Fruit fly (Drosophila melanogaster) whole organism, wandering third instar larva: ENCODE measurements around the gene Ras64B.

Source experiments
- Abd-B ChIP-seq: fragments of >200 bp; optimal IDR thresholded peaks from 2 replicates; lab custom pipeline; 2017; ENCODE audit warnings: missing biosample characterization, missing genetic modification characterization
- CG32264 ChIP-seq: fragments of 200-800 bp; sonication (Bioruptor generic); optimal IDR thresholded peaks from 2 replicates; lab custom pipeline; 2016; ENCODE audit warnings: missing biosample characterization, missing genetic modification characterization
- CG9705 ChIP-seq: fragments of 200-800 bp; sonication (Bioruptor generic); optimal IDR thresholded peaks from 2 replicates; lab custom pipeline; 2018; ENCODE audit warnings: missing biosample characterization, mild to moderate bottlenecking, missing genetic modification characterization
- CrebA ChIP-seq: fragments of 200-800 bp; sonication (Bioruptor generic); optimal IDR thresholded peaks from 2 replicates; lab custom pipeline; 2016; ENCODE audit warnings: missing biosample characterization, mild to moderate bottlenecking, missing genetic modification characterization, borderline replicate concordance
- Dfd ChIP-seq: fragments of >200 bp; optimal IDR thresholded peaks from 2 replicates; lab custom pipeline; 2017; ENCODE audit warnings: missing biosample characterization, missing genetic modification characterization
- Dif ChIP-seq: fragments of 200-275, 200-300 bp; sonication (Bioruptor generic); optimal IDR thresholded peaks from 2 replicates; lab custom pipeline; 2018; ENCODE audit warnings: missing biosample characterization, missing genetic modification characterization; ENCODE audit not compliant: partially characterized antibody
- GATAd ChIP-seq: sonication (Bioruptor generic); optimal IDR thresholded peaks from 2 replicates; lab custom pipeline; 2016; ENCODE audit warnings: missing biosample characterization, missing genetic modification characterization
- Hnf4 ChIP-seq: fragments of 200-800 bp; sonication (Bioruptor generic); optimal IDR thresholded peaks from 2 replicates; lab custom pipeline; 2016; ENCODE audit warnings: missing biosample characterization, mild to moderate bottlenecking, missing genetic modification characterization
- Hr78 ChIP-seq: fragments of >200 bp; optimal IDR thresholded peaks from 2 replicates; lab custom pipeline; 2017; ENCODE audit warnings: missing biosample characterization, missing genetic modification characterization
- Hr83 ChIP-seq: fragments of 200-300 bp; sonication (Bioruptor generic); optimal IDR thresholded peaks from 2 replicates; lab custom pipeline; 2016; ENCODE audit warnings: missing biosample characterization, mild to moderate bottlenecking, missing genetic modification characterization, moderate library complexity; ENCODE audit not compliant: poor library complexity, severe bottlenecking
- Jra ChIP-seq: sonication (Bioruptor generic); optimal IDR thresholded peaks from 2 replicates; lab custom pipeline; 2016; ENCODE audit warnings: missing biosample characterization, missing genetic modification characterization
- Mio ChIP-seq: sonication (Bioruptor generic); optimal IDR thresholded peaks from 2 replicates; lab custom pipeline; 2016; ENCODE audit warnings: missing biosample characterization, missing genetic modification characterization
- Myc ChIP-seq: fragments of >200 bp; optimal IDR thresholded peaks from 2 replicates; lab custom pipeline; 2017
- N ChIP-seq: fragments of >200 bp; optimal IDR thresholded peaks from 2 replicates; lab custom pipeline; 2018; ENCODE audit warnings: missing biosample characterization, missing external identifiers, missing genetic modification characterization
- OdsH ChIP-seq: fragments of 200-800 bp; sonication (Bioruptor generic); optimal IDR thresholded peaks from 2 replicates; lab custom pipeline; 2016; ENCODE audit warnings: missing biosample characterization, mild to moderate bottlenecking, missing genetic modification characterization
- Rel ChIP-seq, 2 experiments: fragments of 200-800 bp; sonication (Bioruptor generic) in 1 of 2; optimal IDR thresholded peaks; 2 replicates in 1 of 2; 3 replicates in 1 of 2; lab custom pipeline; 2016 to 2019; ENCODE audit warnings: mild to moderate bottlenecking in 2 of 2, missing biosample characterization in 2 of 2, missing genetic modification characterization in 2 of 2, moderate library complexity in 1 of 2
- Sp1 ChIP-seq: fragments of 200-800 bp; sonication (Bioruptor generic); optimal IDR thresholded peaks from 3 replicates; lab custom pipeline; 2019; ENCODE audit warnings: missing biosample characterization, mild to moderate bottlenecking, missing genetic modification characterization, moderate library complexity
- Vsx2 ChIP-seq: fragments of 200-300, 225-300 bp; sonication (Bioruptor generic); optimal IDR thresholded peaks from 2 replicates; lab custom pipeline; 2018; ENCODE audit warnings: missing biosample characterization, missing genetic modification characterization; ENCODE audit not compliant: partially characterized antibody
- br ChIP-seq: fragments of 200-800 bp; sonication (Bioruptor generic); optimal IDR thresholded peaks from 2 replicates; lab custom pipeline; 2016; ENCODE audit warnings: missing biosample characterization, missing genetic modification characterization
- brk ChIP-seq: fragments of 200-800 bp; sonication (Bioruptor generic); optimal IDR thresholded peaks from 2 replicates; lab custom pipeline; 2016; ENCODE audit warnings: missing biosample characterization, mild to moderate bottlenecking, missing genetic modification characterization
- dl ChIP-seq, 2 experiments: fragments of 175-275, 200-275 bp in 1 of 2; fragments of 200-275 bp in 1 of 2; sonication (Bioruptor generic); optimal IDR thresholded peaks; lab custom pipeline; 2018; ENCODE audit warnings: mild to moderate bottlenecking in 2 of 2, missing biosample characterization in 2 of 2, missing genetic modification characterization in 2 of 2, moderate library complexity in 2 of 2; ENCODE audit not compliant: partially characterized antibody in 2 of 2, insufficient read depth in 1 of 2
- dmrt93B ChIP-seq: fragments of 200-800 bp; sonication (Bioruptor generic); optimal IDR thresholded peaks from 2 replicates; lab custom pipeline; 2018; ENCODE audit warnings: missing biosample characterization, mild to moderate bottlenecking, missing genetic modification characterization
- dsf ChIP-seq: sonication (Bioruptor generic); optimal IDR thresholded peaks from 2 replicates; lab custom pipeline; 2016; ENCODE audit warnings: missing biosample characterization, missing genetic modification characterization, borderline replicate concordance
- ey ChIP-seq: fragments of 200-800 bp; sonication (Bioruptor generic); optimal IDR thresholded peaks from 2 replicates; lab custom pipeline; 2016; ENCODE audit warnings: missing biosample characterization, missing genetic modification characterization
- foxo ChIP-seq, 2 experiments: fragments of 200-800 bp; sonication (Bioruptor generic); optimal IDR thresholded peaks; 2 replicates in 1 of 2; 3 replicates in 1 of 2; lab custom pipeline; 2016 to 2017; ENCODE audit warnings: missing biosample characterization in 2 of 2, missing genetic modification characterization in 2 of 2
- fru ChIP-seq: fragments of 200-800 bp; sonication (Bioruptor generic); optimal IDR thresholded peaks from 3 replicates; lab custom pipeline; 2016; ENCODE audit warnings: missing biosample characterization, mild to moderate bottlenecking, missing genetic modification characterization
- h ChIP-seq: fragments of 200-800 bp; sonication (Bioruptor generic); optimal IDR thresholded peaks from 3 replicates; lab custom pipeline; 2016; ENCODE audit warnings: missing biosample characterization, mild to moderate bottlenecking, missing genetic modification characterization
- jim ChIP-seq: fragments of 175-275, 200-325 bp; sonication (Bioruptor generic); optimal IDR thresholded peaks from 2 replicates; lab custom pipeline; 2016; ENCODE audit warnings: missing biosample characterization, mild to moderate bottlenecking, missing genetic modification characterization
- lola ChIP-seq: fragments of >200 bp; optimal IDR thresholded peaks from 2 replicates; lab custom pipeline; 2017; ENCODE audit warnings: missing biosample characterization, missing genetic modification characterization
- pan ChIP-seq: fragments of >200 bp; optimal IDR thresholded peaks from 2 replicates; lab custom pipeline; 2017
- rgr ChIP-seq: fragments of 200-800 bp; sonication (Bioruptor generic); optimal IDR thresholded peaks from 3 replicates; lab custom pipeline; 2016; ENCODE audit warnings: missing biosample characterization, mild to moderate bottlenecking, missing genetic modification characterization
- sage ChIP-seq: fragments of 200-800 bp; sonication (Bioruptor generic); optimal IDR thresholded peaks from 2 replicates; lab custom pipeline; 2016; ENCODE audit warnings: missing biosample characterization, mild to moderate bottlenecking, missing genetic modification characterization
- sv ChIP-seq: fragments of 200-800 bp; sonication (Bioruptor generic); optimal IDR thresholded peaks from 3 replicates; lab custom pipeline; 2016; ENCODE audit warnings: missing biosample characterization, missing genetic modification characterization
- tai ChIP-seq: sonication (Bioruptor generic); optimal IDR thresholded peaks from 2 replicates; lab custom pipeline; 2016; ENCODE audit warnings: missing biosample characterization, missing genetic modification characterization
- woc ChIP-seq: sonication (Bioruptor generic); optimal IDR thresholded peaks from 2 replicates; lab custom pipeline; 2016; ENCODE audit warnings: missing biosample characterization, mild to moderate bottlenecking, missing genetic modification characterization

Ras64B gene

dm6 chr3L:4142064-4142463, 3.2 kb downstream of the Ras64B start, which contains the start of gene CG32260:
Gene CG32260 (plus strand): TSS chr3L:4142364.
- TF ChIP-seq ey (GFP tag; lab: Kevin White, UChicago) (no peak), sv (GFP tag; lab: Kevin White, UChicago) (no peak), Myc (no peak), Vsx2 (GFP tag; lab: Kevin White, UChicago) (no peak), lola (GFP tag; lab: Kevin White, UChicago) (no peak), Sp1 (GFP tag; lab: Kevin White, UChicago) (no peak), Dfd (GFP tag; lab: Kevin White, UChicago) (no peak), jim (GFP tag; lab: Kevin White, UChicago) (no peak), Hnf4 (GFP tag; lab: Kevin White, UChicago) (no peak), dmrt93B (GFP tag; lab: Kevin White, UChicago) (no peak), dl (GFP tag; optimal IDR thresholded peaks at IDR 0.05; lab: Kevin White, UChicago; ENCODE audit: insufficient read depth in 1 of 2, partially characterized antibody in 2 of 2) (no peak), sage (GFP tag; lab: Kevin White, UChicago) (no peak), h (GFP tag; lab: Kevin White, UChicago) (no peak), Hr78 (no peak), brk (GFP tag; lab: Kevin White, UChicago) (no peak)

DNA sequence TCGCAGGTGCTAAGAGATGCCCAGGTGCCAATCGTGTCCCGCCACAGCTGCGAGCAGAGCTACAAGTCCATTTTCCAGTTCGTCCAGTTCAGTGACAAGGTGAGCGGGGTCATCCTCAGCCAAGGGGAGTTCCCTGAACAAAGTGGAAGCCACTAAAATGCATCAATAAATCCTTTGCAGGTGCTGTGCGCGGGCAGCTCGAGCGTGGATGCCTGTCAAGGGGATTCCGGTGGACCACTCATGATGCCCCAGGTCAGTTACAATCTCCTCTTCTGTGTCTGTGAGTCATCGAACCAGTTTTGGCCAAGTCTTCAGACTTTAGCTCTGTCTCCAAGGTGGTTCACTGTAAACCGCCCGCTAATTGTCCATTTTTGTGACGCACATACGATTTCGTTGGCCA, 6.4 kb downstream of the Ras64B start:
- TF ChIP-seq foxo (GFP tag; optimal IDR thresholded peaks at IDR 0.05; lab: Kevin White, UChicago) (no peak), Abd-B (GFP tag; lab: Kevin White, UChicago) (no peak), Rel (GFP tag; optimal IDR thresholded peaks at IDR 0.05; lab: Kevin White, UChicago) (no peak), Rel (tag; optimal IDR thresholded peaks at IDR 0.05; lab: Kevin White, UChicago) (peak; percentile 76), tai (GFP tag; lab: Kevin White, UChicago) (no peak)
- TF ChIP-seq, all 38 proteins: peak for 1

DNA sequence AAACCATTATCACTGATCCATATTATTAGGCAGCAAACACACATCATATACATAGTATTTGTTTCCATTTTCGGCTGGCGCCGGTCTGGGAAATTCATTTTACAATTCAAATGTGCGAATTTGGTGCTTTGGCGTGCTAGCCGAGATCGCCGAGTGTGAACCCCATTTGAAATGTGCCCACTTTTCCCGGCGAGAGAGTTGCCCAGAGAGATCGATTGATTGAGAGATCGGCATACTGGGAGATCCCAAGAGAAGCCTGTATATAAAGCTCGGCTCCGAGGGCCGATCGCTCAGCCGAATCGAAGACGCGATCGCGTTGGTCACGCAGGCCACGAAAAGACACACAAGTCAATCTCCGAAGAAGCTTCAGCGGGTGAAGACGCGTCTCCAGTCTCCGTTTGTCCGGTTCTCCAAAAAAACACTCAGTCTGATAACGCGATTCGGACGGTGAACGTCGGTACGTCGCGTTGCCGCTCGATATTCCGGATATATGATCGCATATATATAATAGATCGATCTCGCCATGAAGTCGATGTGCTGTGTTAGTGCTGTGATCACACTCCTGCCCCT, 9.6 kb downstream of the Ras64B start, which contains the start of gene CG1299:
TSS of gene CG1299 (plus strand) at position 291 of the 570 bp plus-strand sequence.
- TF ChIP-seq br (GFP tag; lab: Kevin White, UChicago): peak; percentile 9
- no peak for TF ChIP-seq pan (lab: Kevin White, UChicago)
- TF ChIP-seq fru (GFP tag; lab: Kevin White, UChicago): peak; percentile 24
- no peak for TF ChIP-seq Rel (GFP tag; optimal IDR thresholded peaks at IDR 0.05; lab: Kevin White, UChicago)
- TF ChIP-seq Rel (tag; optimal IDR thresholded peaks at IDR 0.05; lab: Kevin White, UChicago): peak; percentile 93
- TF ChIP-seq dl (GFP tag; optimal IDR thresholded peaks at IDR 0.05; lab: Kevin White, UChicago; ENCODE audit: insufficient read depth in 1 of 2, partially characterized antibody in 2 of 2): peak in 1 of 2 experiments; percentile 44
- TF ChIP-seq Dfd (GFP tag; lab: Kevin White, UChicago): no peak
- TF ChIP-seq jim (GFP tag; lab: Kevin White, UChicago): peak; percentile 13
- TF ChIP-seq CG9705 (GFP tag; lab: Kevin White, UChicago): no peak
- TF ChIP-seq h (GFP tag; lab: Kevin White, UChicago): peak; percentile 20
- TF ChIP-seq Jra: no peak
- no peak for TF ChIP-seq Sp1 (GFP tag; lab: Kevin White, UChicago)
- peak; percentile 35 for TF ChIP-seq Dif (GFP tag; lab: Kevin White, UChicago)
- TF ChIP-seq Mio (GFP tag; lab: Kevin White, UChicago): no peak
- TF ChIP-seq Myc: no peak
- peak; percentile 10 for TF ChIP-seq Vsx2 (GFP tag; lab: Kevin White, UChicago)
- no peak for TF ChIP-seq lola (GFP tag; lab: Kevin White, UChicago)

- TF ChIP-seq dsf (GFP tag; lab: Kevin White, UChicago) (no peak), Mio (GFP tag; lab: Kevin White, UChicago) (no peak), brk (GFP tag; lab: Kevin White, UChicago) (no peak)
Measured at dm6 chr3L:4157852-4158251, 19.0 kb downstream of the Ras64B start.

DNA sequence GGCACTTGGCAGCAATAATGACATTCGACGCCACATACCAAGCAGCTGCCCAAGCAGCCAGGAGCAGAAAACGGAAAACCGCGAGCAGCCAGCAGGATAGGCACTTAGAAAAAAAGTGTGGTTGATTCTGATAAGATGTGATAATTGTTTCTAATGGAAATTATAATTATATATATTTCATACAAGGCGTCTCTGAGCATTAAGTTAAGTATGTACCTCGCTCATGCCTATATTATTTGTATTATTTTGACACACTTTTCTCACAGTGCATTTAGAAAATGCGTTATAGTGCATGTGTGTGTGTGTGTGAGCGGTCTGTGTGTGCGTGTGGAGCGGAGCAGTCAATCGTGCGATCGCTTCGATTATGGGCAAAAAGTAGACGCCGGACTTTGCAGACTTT, 19.5 kb downstream of the Ras64B start:
- peak; percentile 54 for TF ChIP-seq br (GFP tag; lab: Kevin White, UChicago)
- TF ChIP-seq CG9705 (GFP tag; lab: Kevin White, UChicago): peak; percentile 38
- TF ChIP-seq sv (GFP tag; lab: Kevin White, UChicago): no peak
- TF ChIP-seq Vsx2 (GFP tag; lab: Kevin White, UChicago): no peak
- TF ChIP-seq woc (GFP tag; lab: Kevin White, UChicago): peak; percentile 19
- TF ChIP-seq Hr83 (GFP tag; lab: Kevin White, UChicago): no peak
- TF ChIP-seq ey (GFP tag; lab: Kevin White, UChicago): peak; percentile 61
- TF ChIP-seq Dif (GFP tag; lab: Kevin White, UChicago): no peak
- peak; percentile 76 for TF ChIP-seq h (GFP tag; lab: Kevin White, UChicago)
- TF ChIP-seq lola (GFP tag; lab: Kevin White, UChicago): no peak
- TF ChIP-seq GATAd (GFP tag; lab: Kevin White, UChicago): no peak
- peak in 1 of 2 experiments; percentile 70 for TF ChIP-seq foxo (GFP tag; optimal IDR thresholded peaks at IDR 0.05; lab: Kevin White, UChicago)
- no peak for TF ChIP-seq Mio (GFP tag; lab: Kevin White, UChicago)
- TF ChIP-seq Sp1 (GFP tag; lab: Kevin White, UChicago): peak; percentile 72
- no peak for TF ChIP-seq N (GFP tag; lab: Kevin White, UChicago)
- TF ChIP-seq jim (GFP tag; lab: Kevin White, UChicago): no peak
- no peak for TF ChIP-seq Dfd (GFP tag; lab: Kevin White, UChicago)
- TF ChIP-seq rgr (GFP tag; lab: Kevin White, UChicago): peak; percentile 75
- TF ChIP-seq dsf (GFP tag; lab: Kevin White, UChicago): no peak
- peak; percentile 67 for TF ChIP-seq fru (GFP tag; lab: Kevin White, UChicago)
- no peak for TF ChIP-seq Rel (GFP tag; optimal IDR thresholded peaks at IDR 0.05; lab: Kevin White, UChicago)
- no peak for TF ChIP-seq Rel (tag; optimal IDR thresholded peaks at IDR 0.05; lab: Kevin White, UChicago)
- TF ChIP-seq CrebA (GFP tag; lab: Kevin White, UChicago): no peak
- TF ChIP-seq OdsH (GFP tag; lab: Kevin White, UChicago): peak; percentile 49
- no peak for TF ChIP-seq CG32264 (GFP tag; lab: Kevin White, UChicago)
- TF ChIP-seq dl (GFP tag; optimal IDR thresholded peaks at IDR 0.05; lab: Kevin White, UChicago; ENCODE audit: insufficient read depth in 1 of 2, partially characterized antibody in 2 of 2): no peak
- TF ChIP-seq dmrt93B (GFP tag; lab: Kevin White, UChicago): peak; percentile 34
